Fruit fly (Drosophila melanogaster): ENCODE data around the gene CG3982.

CG3982 gene

dm6 chr3L:9399013-9399750, 18.0 kb downstream of the CG3982 start, which contains the start of gene CG4080 (continued):
- TF ChIP-seq Blimp-1 (GFP tag; optimal IDR thresholded peaks at IDR 0.05) (no peak), Nf-YB (GFP tag; optimal IDR thresholded peaks at IDR 0.05) (peak; percentile 23), Atf3 (GFP tag; optimal IDR thresholded peaks at IDR 0.05) (no peak), jigr1 (GFP tag; IDR thresholded peaks at IDR 0.05) (no peak; the same call in 2 of the 3 replicates), btn (GFP tag; optimal IDR thresholded peaks at IDR 0.05) (no peak), CG11723 (GFP tag; optimal IDR thresholded peaks at IDR 0.05) (no peak), ERR (GFP tag; optimal IDR thresholded peaks at IDR 0.05) (no peak), gfzf (GFP tag; optimal IDR thresholded peaks at IDR 0.05) (peak; percentile 90), CG13894 (tag; optimal IDR thresholded peaks at IDR 0.05) (peak; percentile 1), ap (GFP tag; IDR thresholded peaks at IDR 0.05) (no peak), CG17361 (GFP tag; IDR thresholded peaks at IDR 0.05) (peak; percentile 39; the same call in 1 of the 3 replicates), ab (GFP tag; optimal IDR thresholded peaks at IDR 0.05) (no peak), al (GFP tag; IDR thresholded peaks at IDR 0.05) (no peak), Dfd (GFP tag; optimal IDR thresholded peaks at IDR 0.05) (no peak), amos (GFP tag; IDR thresholded peaks at IDR 0.05; ENCODE audit: partially characterized antibody) (peak; percentile 76; the same call in 1 of the 2 replicates), Abd-B (GFP tag; optimal IDR thresholded peaks at IDR 0.05) (peak; percentile 15), Rx (GFP tag; IDR thresholded peaks at IDR 0.05) (no peak), bigmax (GFP tag; optimal IDR thresholded peaks at IDR 0.05) (no peak), Sin3A (optimal IDR thresholded peaks at IDR 0.05) (no peak), Asciz (GFP tag; optimal IDR thresholded peaks at IDR 0.05) (no peak), CG3847 (GFP tag; IDR thresholded peaks at IDR 0.05) (peak; percentile 18; the same call in 1 of the 2 replicates), Gsc (GFP tag; IDR thresholded peaks at IDR 0.05) (no peak), CG2678 (tag; optimal IDR thresholded peaks at IDR 0.05) (peak; percentile 19), fd64A (GFP tag; optimal IDR thresholded peaks at IDR 0.05) (no peak), TFAM (GFP tag; optimal IDR thresholded peaks at IDR 0.05) (no peak), Hsf (GFP tag; optimal IDR thresholded peaks at IDR 0.05) (peak; percentile 28), YL-1 (GFP tag; optimal IDR thresholded peaks at IDR 0.05) (peak; percentile 63), fd3F (GFP tag; optimal IDR thresholded peaks at IDR 0.05) (no peak), row (GFP tag; IDR thresholded peaks at IDR 0.05) (peak; percentile 70), repo (GFP tag; optimal IDR thresholded peaks at IDR 0.05) (no peak), Med (GFP tag) (peak; percentile 81), HmgD (GFP tag; optimal IDR thresholded peaks at IDR 0.05) (no peak), sr (GFP tag; IDR thresholded peaks at IDR 0.05) (no peak), H2.0 (GFP tag; IDR thresholded peaks at IDR 0.05) (no peak), CG10209 (GFP tag; optimal IDR thresholded peaks at IDR 0.05) (no peak), knrl (GFP tag; IDR thresholded peaks at IDR 0.05; ENCODE audit: partially characterized antibody) (peak; percentile 84), CG10543 (GFP tag; optimal IDR thresholded peaks at IDR 0.05) (peak; percentile 33), en (GFP tag; optimal IDR thresholded peaks at IDR 0.05) (no peak), CoRest (tag; optimal IDR thresholded peaks at IDR 0.05) (peak; percentile 55), hbn (GFP tag; IDR thresholded peaks at IDR 0.05; ENCODE audit: partially characterized antibody) (peak; percentile 75), CG31224 (GFP tag; IDR thresholded peaks at IDR 0.05) (no peak), tx (GFP tag; optimal IDR thresholded peaks at IDR 0.05) (no peak), Spps (tag; optimal IDR thresholded peaks at IDR 0.05) (no peak), CG6765 (GFP tag; optimal IDR thresholded peaks at IDR 0.05) (peak; percentile 54), cwo (GFP tag; optimal IDR thresholded peaks at IDR 0.05) (no peak), CG18764 (GFP tag; optimal IDR thresholded peaks at IDR 0.05) (no peak), CG10267 (tag; optimal IDR thresholded peaks at IDR 0.05) (peak; percentile 70), CG2199 (GFP tag; IDR thresholded peaks at IDR 0.05) (no peak), CG33557 (GFP tag; optimal IDR thresholded peaks at IDR 0.05) (peak; percentile 34), Ptx1 (GFP tag; IDR thresholded peaks at IDR 0.05) (no peak)

Measured in whole organism, embryonic.